Worm (Caenorhabditis elegans) whole organism, mixed stage, embryonic: Measurements from ENCODE around the gene T01G1.4.
"Not testable (repeated sequence)": the region's sequence is repeated elsewhere in the genome, so short reads cannot be mapped to it uniquely, and the experiment has no call there.

Source experiments
- M03D4.4 ChIP-seq: sonication (generic microtip); optimal IDR thresholded peaks from 2 replicates; lab custom pipeline; 2017; ENCODE audit warnings: mild to moderate bottlenecking, missing genetic modification characterization, missing compliant biosample characterization
- bed-3 ChIP-seq: fragments of 200-800 bp; sonication (Bioruptor generic); optimal IDR thresholded peaks from 3 replicates; lab custom pipeline; 2018; ENCODE audit warnings: mild to moderate bottlenecking, missing genetic modification characterization, moderate library complexity, missing compliant biosample characterization
- blmp-1 ChIP-seq: fragments of 150-350 bp; optimal IDR thresholded peaks from 2 replicates; lab custom pipeline; 2014; ENCODE audit warnings: missing biosample characterization, missing genetic modification characterization
- ceh-39 ChIP-seq: fragments of 150-350 bp; optimal IDR thresholded peaks from 2 replicates; lab custom pipeline; 2014; ENCODE audit warnings: missing biosample characterization, missing genetic modification characterization
- ceh-43 ChIP-seq: fragments of 200-800 bp; sonication (Bioruptor generic); optimal IDR thresholded peaks from 2 replicates; lab custom pipeline; 2018; ENCODE audit warnings: mild to moderate bottlenecking, missing genetic modification characterization, moderate library complexity, missing compliant biosample characterization
- ceh-83 ChIP-seq: fragments of 200-800 bp; sonication (Bioruptor generic); optimal IDR thresholded peaks from 2 replicates; lab custom pipeline; 2018; ENCODE audit warnings: mild to moderate bottlenecking, missing genetic modification characterization, missing compliant biosample characterization
- ces-1 ChIP-seq: fragments of 150-350 bp; optimal IDR thresholded peaks from 2 replicates; lab custom pipeline; 2014; ENCODE audit warnings: missing biosample characterization, missing genetic modification reagents, missing genetic modification characterization
- cnd-1 ChIP-seq: fragments of 200-800 bp; sonication (Bioruptor generic); optimal IDR thresholded peaks from 2 replicates; lab custom pipeline; 2018; ENCODE audit warnings: mild to moderate bottlenecking, missing genetic modification characterization, missing compliant biosample characterization
- drap-1 ChIP-seq: fragments of 200-800 bp; sonication (Bioruptor generic); optimal IDR thresholded peaks from 3 replicates; lab custom pipeline; 2018; ENCODE audit warnings: mild to moderate bottlenecking, missing genetic modification characterization, missing compliant biosample characterization
- elt-1 ChIP-seq: sonication (generic microtip); optimal IDR thresholded peaks from 2 replicates; lab custom pipeline; 2017; ENCODE audit warnings: missing genetic modification characterization, mild to moderate bottlenecking, missing compliant biosample characterization, antibody characterized with exemption, moderate library complexity, borderline replicate concordance; ENCODE audit not compliant: insufficient read depth
- elt-3 ChIP-seq: fragments of 150-350 bp; optimal IDR thresholded peaks from 2 replicates; lab custom pipeline; 2014; ENCODE audit warnings: missing biosample characterization, missing genetic modification characterization
- ham-2 ChIP-seq: fragments of 200-800 bp; sonication (Bioruptor generic); optimal IDR thresholded peaks from 2 replicates; lab custom pipeline; 2018; ENCODE audit warnings: mild to moderate bottlenecking, missing genetic modification characterization, missing compliant biosample characterization
- hlh-1 ChIP-seq: fragments of 150-350 bp; optimal IDR thresholded peaks from 2 replicates; lab custom pipeline; 2014; ENCODE audit warnings: missing biosample characterization, missing genetic modification reagents, missing genetic modification characterization
- lin-13 ChIP-seq: fragments of 150-350 bp; optimal IDR thresholded peaks from 2 replicates; lab custom pipeline; 2014; ENCODE audit warnings: missing biosample characterization, missing genetic modification characterization
- lsy-2 ChIP-seq: fragments of 150-350 bp; optimal IDR thresholded peaks from 2 replicates; lab custom pipeline; 2014; ENCODE audit warnings: missing biosample characterization, missing genetic modification characterization
- mab-5 ChIP-seq: fragments of 150-350 bp; optimal IDR thresholded peaks from 2 replicates; lab custom pipeline; 2014; ENCODE audit warnings: missing biosample characterization, missing genetic modification characterization
- nhr-12 ChIP-seq: fragments of 150-350 bp; optimal IDR thresholded peaks from 2 replicates; lab custom pipeline; 2014; ENCODE audit warnings: missing biosample characterization, missing genetic modification characterization
- nhr-237 ChIP-seq: fragments of 150-350 bp; optimal IDR thresholded peaks from 2 replicates; lab custom pipeline; 2014; ENCODE audit warnings: missing biosample characterization, missing genetic modification characterization
- nhr-28 ChIP-seq: fragments of 150-350 bp; optimal IDR thresholded peaks from 2 replicates; lab custom pipeline; 2014; ENCODE audit warnings: missing biosample characterization, missing genetic modification characterization
- nhr-76 ChIP-seq: sonication (generic microtip); optimal IDR thresholded peaks from 2 replicates; lab custom pipeline; 2017; ENCODE audit warnings: missing biosample characterization, missing genetic modification characterization
- pha-4 ChIP-seq: fragments of 150-350 bp; optimal IDR thresholded peaks from 2 replicates; lab custom pipeline; 2018; ENCODE audit warnings: missing biosample characterization, missing genetic modification reagents, missing genetic modification characterization
- sem-2 ChIP-seq: fragments of 200-800 bp; sonication (Bioruptor generic); optimal IDR thresholded peaks from 2 replicates; lab custom pipeline; 2018; ENCODE audit warnings: mild to moderate bottlenecking, missing genetic modification characterization, missing compliant biosample characterization
- snpc-4 ChIP-seq: fragments of 150-350 bp; optimal IDR thresholded peaks from 2 replicates; lab custom pipeline; 2014; ENCODE audit warnings: missing biosample characterization, missing genetic modification characterization
- sptf-1 ChIP-seq: sonication (generic microtip); optimal IDR thresholded peaks from 2 replicates; lab custom pipeline; 2017; ENCODE audit warnings: mild to moderate bottlenecking, missing genetic modification characterization, moderate library complexity, missing compliant biosample characterization
- tbx-8 ChIP-seq: fragments of 200-800 bp; sonication (Bioruptor generic); optimal IDR thresholded peaks from 2 replicates; lab custom pipeline; 2018; ENCODE audit warnings: mild to moderate bottlenecking, missing genetic modification characterization, moderate library complexity, missing compliant biosample characterization
- unc-39 ChIP-seq: fragments of 150-350 bp; optimal IDR thresholded peaks from 2 replicates; lab custom pipeline; 2014; ENCODE audit warnings: missing biosample characterization, missing genetic modification characterization
- unc-62 ChIP-seq: fragments of 150-350 bp; optimal IDR thresholded peaks from 2 replicates; lab custom pipeline; 2014; ENCODE audit warnings: missing biosample characterization, missing genetic modification reagents, missing genetic modification characterization
- zip-8 ChIP-seq: fragments of 150-350 bp; optimal IDR thresholded peaks from 2 replicates; lab custom pipeline; 2014; ENCODE audit warnings: missing biosample characterization, missing genetic modification characterization

Gene T01G1.4

ce11 chrIV:11329269-11329668, 32.0 kb downstream of the T01G1.4 start, which contains the start of gene leo-1:
leo-1 (minus strand) TSS chrIV:11329369.
- TF ChIP-seq snpc-4 (tag; lab: Kevin White, UChicago) (no peak), drap-1 (GFP tag; lab: Kevin White, UChicago) (no peak), blmp-1 (tag; lab: Kevin White, UChicago) (no peak), lin-13 (tag; lab: Kevin White, UChicago) (no peak), zip-8 (tag; lab: Kevin White, UChicago) (no peak), nhr-76 (no peak), ham-2 (GFP tag; lab: Kevin White, UChicago) (no peak), elt-1 (tag; lab: Kevin White, UChicago) (no peak), ceh-43 (no peak), mab-5 (tag; lab: Kevin White, UChicago) (no peak)

ce11 chrIV:11326939-11327565, 34.3 kb downstream of the T01G1.4 start, which contains the start of gene B0035.21:
B0035.21 (plus strand) TSS chrIV:11327260.
- no peak for TF ChIP-seq nhr-76
- TF ChIP-seq nhr-237 (tag; lab: Kevin White, UChicago) = no peak
- no peak for TF ChIP-seq blmp-1 (tag; lab: Kevin White, UChicago)

- TF ChIP-seq hlh-1, unc-39, mab-5 (tag; lab: Kevin White, UChicago): not testable (repeated sequence)
- TF ChIP-seq, all 35 proteins: peak for 0; not testable (repeated sequence) for 35
Measured at ce11 chrIV:11324741-11325140, 36.6 kb downstream of the T01G1.4 start, which contains the start of gene his-48. his-48 (plus strand) TSS chrIV:11324745.

ce11 chrIV:11323666-11324065, 37.6 kb downstream of the T01G1.4 start:
- TF ChIP-seq snpc-4 (tag; lab: Kevin White, UChicago) = no peak
- TF ChIP-seq lsy-2 (tag; lab: Kevin White, UChicago) = no peak

ce11 chrIV:11320500-11320899, 40.8 kb downstream of the T01G1.4 start, which contains the start of gene edg-1:
edg-1 (plus strand) TSS chrIV:11320800.
- TF ChIP-seq nhr-12 (tag; lab: Kevin White, UChicago) = no peak
- TF ChIP-seq M03D4.4 = no peak
- TF ChIP-seq ces-1 = no peak
- TF ChIP-seq bed-3 (GFP tag; lab: Kevin White, UChicago) = no peak
- no peak for TF ChIP-seq hlh-1 (tag; lab: Kevin White, UChicago)
- no peak for TF ChIP-seq sptf-1 (tag; lab: Kevin White, UChicago)
- TF ChIP-seq elt-3 (tag; lab: Kevin White, UChicago) = no peak
- no peak for TF ChIP-seq sem-2 (GFP tag; lab: Kevin White, UChicago)
- no peak for TF ChIP-seq tbx-8 (GFP tag; lab: Kevin White, UChicago)
- no peak for TF ChIP-seq nhr-28 (tag; lab: Kevin White, UChicago)
- no peak for TF ChIP-seq ceh-83 (GFP tag; lab: Kevin White, UChicago)
- TF ChIP-seq ceh-39 (tag; lab: Kevin White, UChicago) = no peak

- TF ChIP-seq sptf-1 (tag; lab: Kevin White, UChicago) = no peak
- no peak for TF ChIP-seq mab-5 (tag; lab: Kevin White, UChicago)
- TF ChIP-seq cnd-1 (tag; lab: Kevin White, UChicago) = no peak
- TF ChIP-seq hlh-1 (tag; lab: Kevin White, UChicago) = no peak
- TF ChIP-seq, all 35 proteins: peak for 0
Measured at ce11 chrIV:11319884-11320362, 41.4 kb downstream of the T01G1.4 start, which contains the start of gene B0035.18. B0035.18 (plus strand) TSS chrIV:11320312.

- TF ChIP-seq M03D4.4 (no peak), sptf-1 (tag; lab: Kevin White, UChicago) (no peak), sem-2 (GFP tag; lab: Kevin White, UChicago) (no peak), elt-1 (tag; lab: Kevin White, UChicago) (no peak), nhr-76 (no peak), hlh-1 (tag; lab: Kevin White, UChicago) (no peak), mab-5 (tag; lab: Kevin White, UChicago) (no peak), blmp-1 (tag; lab: Kevin White, UChicago) (no peak), nhr-12 (tag; lab: Kevin White, UChicago) (no peak), unc-62 (GFP tag; lab: Kevin White, UChicago) (no peak), ces-1 (no peak), tbx-8 (GFP tag; lab: Kevin White, UChicago) (no peak), pha-4 (no peak), drap-1 (GFP tag; lab: Kevin White, UChicago) (no peak), ceh-83 (GFP tag; lab: Kevin White, UChicago) (no peak), ceh-39 (tag; lab: Kevin White, UChicago) (no peak), lsy-2 (tag; lab: Kevin White, UChicago) (no peak), elt-3 (tag; lab: Kevin White, UChicago) (no peak)
- TF ChIP-seq, all 35 proteins: peak for 0
Measured at ce11 chrIV:11317119-11317518, 44.2 kb downstream of the T01G1.4 start, which contains the start of gene gspd-1. gspd-1 (plus strand) TSS chrIV:11317419.
